Fruit fly (Drosophila melanogaster): ENCODE data around the gene app.

app gene

DNA sequence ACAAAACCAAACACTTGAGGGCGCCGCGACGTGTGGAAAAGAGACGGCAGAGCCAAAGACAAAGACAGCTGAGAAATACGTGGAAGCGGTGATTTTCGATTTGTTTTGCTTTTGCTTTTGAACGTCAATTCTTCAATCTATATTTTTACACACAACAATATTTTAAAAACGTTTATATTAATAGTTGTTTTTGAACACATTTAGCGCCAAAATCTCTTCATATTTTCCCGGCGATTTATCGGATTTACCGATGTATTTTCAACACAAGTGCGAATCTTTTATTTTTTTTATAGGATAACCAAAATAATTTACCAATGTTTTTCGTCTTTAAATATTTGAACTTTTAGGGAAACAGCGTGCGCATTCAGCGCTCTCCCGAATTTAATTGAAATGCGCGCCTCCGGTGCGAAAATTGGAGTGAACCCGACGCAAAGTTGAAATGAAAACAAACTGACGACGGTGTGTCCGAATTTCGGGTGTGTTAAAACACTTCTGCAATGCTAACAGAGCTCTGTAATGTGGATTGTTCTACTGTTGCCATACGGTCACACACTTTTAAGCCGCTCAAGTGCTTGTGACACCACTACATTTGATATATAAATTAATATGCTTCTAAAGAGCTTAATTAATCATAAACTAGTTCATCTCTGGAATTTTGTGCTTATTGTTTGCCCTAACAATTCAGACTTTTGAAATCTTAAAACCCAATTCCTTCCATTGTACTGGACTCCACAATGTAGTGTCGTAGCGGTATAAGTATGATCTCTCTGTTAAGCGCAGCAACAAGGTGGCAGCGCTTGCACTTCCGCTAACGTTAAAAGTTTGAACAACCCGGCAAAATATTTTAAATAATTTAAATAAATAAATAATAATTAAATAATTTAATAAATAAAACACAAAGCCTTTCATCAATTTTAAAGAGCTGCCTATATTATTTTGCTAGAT lies at the start of gene app (continued):
- peak; percentile 74 for TF ChIP-seq Asciz (GFP tag; optimal IDR thresholded peaks at IDR 0.05)
- peak; percentile 17 for TF ChIP-seq CG12236 (GFP tag; optimal IDR thresholded peaks at IDR 0.05)
- peak; percentile 78 for TF ChIP-seq seq (GFP tag; IDR thresholded peaks at IDR 0.05)
- peak; percentile 83; the same call in 1 of the 2 replicates for TF ChIP-seq CG14667 (GFP tag; IDR thresholded peaks at IDR 0.05)
- TF ChIP-seq CG11504 (tag; optimal IDR thresholded peaks at IDR 0.05): peak; percentile 85
- TF ChIP-seq TFAM (GFP tag; optimal IDR thresholded peaks at IDR 0.05): peak; percentile 40
- peak; percentile 76 for TF ChIP-seq CG17568 (GFP tag; optimal IDR thresholded peaks at IDR 0.05)
- TF ChIP-seq cg (GFP tag; optimal IDR thresholded peaks at IDR 0.05): peak; percentile 83
- peak; percentile 75 for TF ChIP-seq pum (GFP tag; optimal IDR thresholded peaks at IDR 0.05)
- TF ChIP-seq mld (GFP tag; IDR thresholded peaks at IDR 0.05; ENCODE audit: partially characterized antibody): no peak
- TF ChIP-seq gce (GFP tag; IDR thresholded peaks at IDR 0.05): peak; percentile 86
- TF ChIP-seq CG15011 (GFP tag; optimal IDR thresholded peaks at IDR 0.05): peak; percentile 74
- no peak for TF ChIP-seq zen2 (GFP tag; IDR thresholded peaks at IDR 0.05; ENCODE audit: partially characterized antibody)
- peak; percentile 90; the same call in 1 of the 2 replicates for TF ChIP-seq ttk (GFP tag; IDR thresholded peaks at IDR 0.05)
- TF ChIP-seq CG9932 (GFP tag; IDR thresholded peaks at IDR 0.05): peak; percentile 89
- TF ChIP-seq trem (tag; optimal IDR thresholded peaks at IDR 0.05): peak; percentile 71
- peak; percentile 73 for TF ChIP-seq CG6254 (GFP tag; optimal IDR thresholded peaks at IDR 0.05)
- TF ChIP-seq onecut (GFP tag; IDR thresholded peaks at IDR 0.05): peak; percentile 85
- peak; percentile 87 for TF ChIP-seq grau (tag; optimal IDR thresholded peaks at IDR 0.05)
- peak; percentile 79 for TF ChIP-seq dimm (GFP tag; IDR thresholded peaks at IDR 0.05)
- TF ChIP-seq schlank (tag; optimal IDR thresholded peaks at IDR 0.05): peak; percentile 77
- peak; percentile 83 for TF ChIP-seq CG15514 (GFP tag; optimal IDR thresholded peaks at IDR 0.05)
- TF ChIP-seq ac (GFP tag; optimal IDR thresholded peaks at IDR 0.05): no peak
- TF ChIP-seq CG7372 (GFP tag; IDR thresholded peaks at IDR 0.05): peak; percentile 89
- peak; percentile 72 for TF ChIP-seq corto (GFP tag; optimal IDR thresholded peaks at IDR 0.05)
- no peak for TF ChIP-seq hth (optimal IDR thresholded peaks at IDR 0.05)
- TF ChIP-seq bigmax (GFP tag; optimal IDR thresholded peaks at IDR 0.05): peak; percentile 9
- TF ChIP-seq CG6689 (GFP tag; IDR thresholded peaks at IDR 0.05): peak; percentile 95
- peak; percentile 91 for TF ChIP-seq CG9817 (tag; optimal IDR thresholded peaks at IDR 0.05)
- peak; percentile 91 for TF ChIP-seq CG6813 (GFP tag; optimal IDR thresholded peaks at IDR 0.05)
- TF ChIP-seq Stat92E (GFP tag; optimal IDR thresholded peaks at IDR 0.05): no peak
- peak; percentile 63 for TF ChIP-seq CG9609 (GFP tag; optimal IDR thresholded peaks at IDR 0.05)
- TF ChIP-seq CG30403 (GFP tag; optimal IDR thresholded peaks at IDR 0.05): peak; percentile 81
- TF ChIP-seq Kr (GFP tag; optimal IDR thresholded peaks at IDR 0.05): no peak
- peak; percentile 62 for TF ChIP-seq CG8359 (GFP tag; optimal IDR thresholded peaks at IDR 0.05; ENCODE audit: borderline replicate concordance)
- TF ChIP-seq Sox102F (GFP tag; optimal IDR thresholded peaks at IDR 0.05): peak; percentile 87
- no peak for TF ChIP-seq h (optimal IDR thresholded peaks at IDR 0.05)
- no peak for TF ChIP-seq CG14860 (GFP tag; IDR thresholded peaks at IDR 0.05; ENCODE audit: partially characterized antibody)
- TF ChIP-seq Fer2 (tag; optimal IDR thresholded peaks at IDR 0.05): peak; percentile 86
- TF ChIP-seq CG12744 (GFP tag; optimal IDR thresholded peaks at IDR 0.05): peak; percentile 70
- peak; percentile 92 for TF ChIP-seq CG18599 (GFP tag; optimal IDR thresholded peaks at IDR 0.05)
- peak; percentile 2 for TF ChIP-seq MESR4 (GFP tag; optimal IDR thresholded peaks at IDR 0.05)
- no peak for TF ChIP-seq hbn (GFP tag; IDR thresholded peaks at IDR 0.05; ENCODE audit: partially characterized antibody)
- TF ChIP-seq amos (GFP tag; IDR thresholded peaks at IDR 0.05; ENCODE audit: partially characterized antibody): no peak; the same call in 1 of the 2 replicates
- TF ChIP-seq CG4424 (GFP tag; optimal IDR thresholded peaks at IDR 0.05): peak; percentile 72
- TF ChIP-seq Myb (GFP tag; optimal IDR thresholded peaks at IDR 0.05): peak; percentile 34
- TF ChIP-seq cas (GFP tag; IDR thresholded peaks at IDR 0.05): peak; percentile 44; the same call in 1 of the 2 replicates

All from whole organism, embryonic.